2 fruit fly cellular contexts compared by ENCODE assay signal in the genomic region with DNA sequence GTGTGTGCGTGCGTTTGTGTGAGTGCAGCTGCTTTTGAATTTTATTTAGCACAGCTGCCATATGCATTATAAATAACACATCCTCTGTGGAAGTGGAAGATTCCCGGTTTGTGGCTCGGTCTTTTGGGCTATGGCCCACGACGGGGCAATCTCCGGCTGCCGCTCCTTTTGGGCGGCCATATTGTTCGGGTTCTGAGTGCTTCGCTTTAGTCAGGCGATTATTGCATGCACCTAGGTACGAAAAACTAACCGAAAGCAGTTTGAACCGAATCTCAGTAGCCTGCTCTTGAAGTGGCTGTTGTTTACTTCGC.
TF ChIP-seq lines count a peak whose summit lies in the region.

No protein-coding gene starts in this region.

- TF ChIP-seq CTCF in whole organism, embryonic (GFP tag; optimal IDR thresholded peaks at IDR 0.05; lab: Kevin White, UChicago), result no peak

TF ChIP-seq in whole organism, embryonic, 481 proteins besides CTCF, POLR2A, EP300 and RAD21:
- TF ChIP-seq CG13123 (GFP tag; optimal IDR thresholded peaks at IDR 0.05; lab: Kevin White, UChicago), result no peak
- TF ChIP-seq MESR4 (GFP tag; optimal IDR thresholded peaks at IDR 0.05; lab: Kevin White, UChicago), result peak; percentile 2
- peak; percentile 52 for TF ChIP-seq sens (GFP tag; lab: Kevin White, UChicago)
- TF ChIP-seq Hand (GFP tag; optimal IDR thresholded peaks at IDR 0.05; lab: Kevin White, UChicago), result peak; percentile 28
- no peak for TF ChIP-seq dati (GFP tag; IDR thresholded peaks at IDR 0.05; lab: Robert Waterston, UW)
- TF ChIP-seq da (GFP tag; optimal IDR thresholded peaks at IDR 0.05; lab: Kevin White, UChicago), result peak; percentile 14
- no peak for TF ChIP-seq kni (GFP tag; optimal IDR thresholded peaks at IDR 0.05; lab: Kevin White, UChicago)
- peak; percentile 57 for TF ChIP-seq cg (GFP tag; optimal IDR thresholded peaks at IDR 0.05; lab: Kevin White, UChicago)
- TF ChIP-seq CG12299 (tag; optimal IDR thresholded peaks at IDR 0.05; lab: Kevin White, UChicago), result peak; percentile 37
- no peak for TF ChIP-seq zfh2 (GFP tag; optimal IDR thresholded peaks at IDR 0.05; lab: Kevin White, UChicago)
- TF ChIP-seq CG16779 (GFP tag; IDR thresholded peaks at IDR 0.05; lab: Robert Waterston, UW), result no peak
- no peak for TF ChIP-seq Drgx (GFP tag; IDR thresholded peaks at IDR 0.05; lab: Robert Waterston, UW)
- no peak for TF ChIP-seq CG1792 (GFP tag; optimal IDR thresholded peaks at IDR 0.05; lab: Kevin White, UChicago)
- TF ChIP-seq unc-4 (GFP tag; IDR thresholded peaks at IDR 0.05; lab: Robert Waterston, UW; ENCODE audit: partially characterized antibody), result no peak
- peak; percentile 50 for TF ChIP-seq phol (tag; optimal IDR thresholded peaks at IDR 0.05; lab: Kevin White, UChicago)
- TF ChIP-seq shn (GFP tag; optimal IDR thresholded peaks at IDR 0.05; lab: Kevin White, UChicago), result no peak

TF ChIP-seq in whole organism, prepupa, 60 proteins besides CTCF, POLR2A, EP300 and RAD21:
- peak; percentile 4 for TF ChIP-seq dsx (GFP tag; optimal IDR thresholded peaks at IDR 0.05; lab: Kevin White, UChicago; ENCODE audit: poor library complexity, severe bottlenecking)
- peak; percentile 17 for TF ChIP-seq Eip78C (GFP tag; lab: Kevin White, UChicago)
- TF ChIP-seq CG1621 (tag; optimal IDR thresholded peaks at IDR 0.05; lab: Kevin White, UChicago), result no peak
- TF ChIP-seq CG6163 (GFP tag; IDR thresholded peaks at IDR 0.05; lab: Robert Waterston, UW), result no peak
- TF ChIP-seq CG3032 (tag; optimal IDR thresholded peaks at IDR 0.05; lab: Kevin White, UChicago), result no peak
